Worm (Caenorhabditis elegans) whole organism, L1 larva: ENCODE results near the gene bath-45.

Source experiments
- C04F5.9 ChIP-seq: sonication (generic microtip); optimal IDR thresholded peaks from 2 replicates; lab custom pipeline; 2016; ENCODE audit warnings: missing genetic modification characterization, missing compliant biosample characterization
- C16A3.4 ChIP-seq: fragments of 150-350 bp; optimal IDR thresholded peaks from 2 replicates; lab custom pipeline; 2014; ENCODE audit warnings: missing biosample characterization, missing genetic modification characterization
- C34B4.2 ChIP-seq: sonication (generic microtip); optimal IDR thresholded peaks from 2 replicates; lab custom pipeline; 2017; ENCODE audit warnings: mild to moderate bottlenecking, missing genetic modification characterization, missing compliant biosample characterization
- aha-1 ChIP-seq: fragments of 150-350 bp; optimal IDR thresholded peaks from 2 replicates; lab custom pipeline; 2014; ENCODE audit warnings: missing biosample characterization, missing genetic modification characterization
- aly-2 ChIP-seq: fragments of 150-350 bp; optimal IDR thresholded peaks from 2 replicates; lab custom pipeline; 2014; ENCODE audit warnings: missing biosample characterization, missing genetic modification characterization
- ama-1 ChIP-seq: fragments of 150-350 bp; optimal IDR thresholded peaks from 2 replicates; lab custom pipeline; 2014
- ceh-8 ChIP-seq: fragments of 200-800 bp; sonication (Bioruptor generic); optimal IDR thresholded peaks from 2 replicates; lab custom pipeline; 2018; ENCODE audit warnings: mild to moderate bottlenecking, missing genetic modification characterization, moderate library complexity, missing compliant biosample characterization
- ceh-88 ChIP-seq: fragments of 200-800 bp; sonication (Bioruptor generic); IDR thresholded peaks from 2 replicates; pipeline ENCODE4 v1.3.6; 2022; ENCODE audit warnings: missing genetic modification characterization, missing compliant biosample characterization
- ceh-90 ChIP-seq: sonication (generic microtip); optimal IDR thresholded peaks from 2 replicates; lab custom pipeline; 2016; ENCODE audit warnings: missing genetic modification characterization, missing compliant biosample characterization
- ces-1 ChIP-seq: fragments of 150-350 bp; optimal IDR thresholded peaks from 2 replicates; lab custom pipeline; 2014; ENCODE audit warnings: missing biosample characterization, missing genetic modification reagents, missing genetic modification characterization
- dsc-1 ChIP-seq: sonication (generic microtip); optimal IDR thresholded peaks from 2 replicates; lab custom pipeline; 2016; ENCODE audit warnings: mild to moderate bottlenecking, missing genetic modification characterization, missing compliant biosample characterization
- efl-1 ChIP-seq, 4 experiments: fragments of 150-350 bp; optimal IDR thresholded peaks in 3 of 4; peaks in 1 of 4; 1 replicate in 1 of 4; 2 replicates in 3 of 4; lab custom pipeline; 2014; ENCODE audit warnings: missing biosample characterization in 2 of 4, missing genetic modification characterization in 2 of 4, missing genetic modification reagents in 2 of 4
- egl-13 ChIP-seq: sonication (generic microtip); optimal IDR thresholded peaks from 2 replicates; lab custom pipeline; 2016; ENCODE audit warnings: missing genotype, missing genetic modification reagents, missing genetic modification characterization, missing compliant biosample characterization
- elt-2 ChIP-seq: sonication (generic microtip); optimal IDR thresholded peaks from 2 replicates; lab custom pipeline; 2016; ENCODE audit warnings: missing genetic modification characterization, mild to moderate bottlenecking, inconsistent platforms, missing compliant biosample characterization, missing genetic modification reagents
- elt-3 ChIP-seq, 6 experiments: fragments of 150-350 bp in 1 of 6; sonication (generic microtip); optimal IDR thresholded peaks; 2 replicates each; lab custom pipeline; 2017 to 2018; ENCODE audit warnings: missing biosample characterization in 6 of 6, missing genetic modification characterization in 6 of 6, inconsistent platforms in 1 of 6
- ets-5 ChIP-seq: fragments of 200-800 bp; sonication (Bioruptor generic); IDR thresholded peaks from 2 replicates; pipeline ENCODE4 v1.3.6; 2022; ENCODE audit warnings: missing genetic modification characterization, missing compliant biosample characterization
- fkh-10 ChIP-seq: sonication (generic microtip); optimal IDR thresholded peaks from 2 replicates; lab custom pipeline; 2017; ENCODE audit warnings: missing biosample characterization, missing genetic modification reagents, missing genetic modification characterization
- fkh-4 ChIP-seq: sonication (generic microtip); optimal IDR thresholded peaks from 2 replicates; lab custom pipeline; 2016; ENCODE audit warnings: missing compliant biosample characterization, missing genetic modification characterization, borderline replicate concordance
- fkh-8 ChIP-seq: sonication (generic microtip); optimal IDR thresholded peaks from 2 replicates; lab custom pipeline; 2016; ENCODE audit warnings: mild to moderate bottlenecking, missing genetic modification characterization, missing compliant biosample characterization
- fos-1 ChIP-seq: fragments of 150-350 bp; optimal IDR thresholded peaks from 2 replicates; lab custom pipeline; 2014; ENCODE audit warnings: missing biosample characterization, missing genetic modification characterization
- hlh-17 ChIP-seq: fragments of 200-800 bp; sonication (Bioruptor generic); optimal IDR thresholded peaks from 2 replicates; lab custom pipeline; 2018; ENCODE audit warnings: missing genetic modification characterization, mild to moderate bottlenecking, missing compliant biosample characterization, moderate library complexity, borderline replicate concordance
- hlh-4 ChIP-seq: sonication (generic microtip); optimal IDR thresholded peaks from 2 replicates; lab custom pipeline; 2016; ENCODE audit warnings: mild to moderate bottlenecking, missing genetic modification characterization, missing compliant biosample characterization
- isw-1 ChIP-seq: fragments of 200-800 bp; sonication (Bioruptor generic); IDR thresholded peaks from 2 replicates; pipeline ENCODE4 v1.3.6; 2022; ENCODE audit warnings: missing genetic modification characterization, missing compliant biosample characterization
- jun-1 ChIP-seq: fragments of 150-350 bp; optimal IDR thresholded peaks from 2 replicates; lab custom pipeline; 2014; ENCODE audit warnings: missing biosample characterization, missing genetic modification reagents, missing genetic modification characterization
- lin-13 ChIP-seq: fragments of 150-350 bp; optimal IDR thresholded peaks from 2 replicates; lab custom pipeline; 2014; ENCODE audit warnings: missing biosample characterization, missing genetic modification reagents, missing genetic modification characterization
- lin-14 ChIP-seq: fragments of 200-800 bp; sonication (Bioruptor generic); optimal IDR thresholded peaks from 2 replicates; lab custom pipeline; 2018; ENCODE audit warnings: mild to moderate bottlenecking, missing genetic modification characterization, moderate library complexity, missing compliant biosample characterization
- lin-35 ChIP-seq, 2 experiments: fragments of 150-350 bp; optimal IDR thresholded peaks; 2 replicates each; lab custom pipeline; 2014; ENCODE audit warnings: missing biosample characterization in 2 of 2, missing genetic modification characterization in 2 of 2, missing genetic modification reagents in 2 of 2
- lin-39 ChIP-seq: fragments of 150-350 bp; optimal IDR thresholded peaks from 2 replicates; lab custom pipeline; 2014; ENCODE audit warnings: missing biosample characterization, missing genetic modification reagents, missing genetic modification characterization
- lir-3 ChIP-seq: sonication (generic microtip); optimal IDR thresholded peaks from 2 replicates; lab custom pipeline; 2016; ENCODE audit warnings: mild to moderate bottlenecking, missing genetic modification characterization, moderate library complexity, missing compliant biosample characterization; ENCODE audit not compliant: poor library complexity
- mab-9 ChIP-seq: fragments of 200-800 bp; sonication (Bioruptor generic); IDR thresholded peaks from 2 replicates; pipeline ENCODE4 v1.3.6; 2022; ENCODE audit warnings: missing genetic modification reagents, missing genetic modification characterization, missing compliant biosample characterization
- mef-2 ChIP-seq: fragments of 150-350 bp; optimal IDR thresholded peaks from 2 replicates; lab custom pipeline; 2014; ENCODE audit warnings: missing biosample characterization, missing genetic modification characterization
- mep-1 ChIP-seq: fragments of 150-350 bp; optimal IDR thresholded peaks from 2 replicates; lab custom pipeline; 2014; ENCODE audit warnings: missing biosample characterization, missing genetic modification characterization
- nhr-11 ChIP-seq: fragments of 150-350 bp; optimal IDR thresholded peaks from 2 replicates; lab custom pipeline; 2014; ENCODE audit warnings: missing biosample characterization, missing genetic modification characterization
- nhr-12 ChIP-seq: sonication (generic microtip); optimal IDR thresholded peaks from 2 replicates; lab custom pipeline; 2017; ENCODE audit warnings: missing biosample characterization, missing genetic modification characterization
- nhr-19 ChIP-seq: fragments of 200-800 bp; sonication (Bioruptor generic); conservative IDR thresholded peaks from 2 replicates; pipeline ENCODE4 v1.3.6; 2022; ENCODE audit warnings: missing genetic modification characterization, missing compliant biosample characterization
- nhr-20 ChIP-seq: sonication (generic microtip); optimal IDR thresholded peaks from 2 replicates; lab custom pipeline; 2016; ENCODE audit warnings: mild to moderate bottlenecking, missing genetic modification characterization, missing compliant biosample characterization
- nhr-47 ChIP-seq: sonication (generic microtip); optimal IDR thresholded peaks from 2 replicates; lab custom pipeline; 2016; ENCODE audit warnings: mild to moderate bottlenecking, missing genetic modification characterization, moderate library complexity, missing compliant biosample characterization
- nhr-71 ChIP-seq: sonication (generic microtip); optimal IDR thresholded peaks from 2 replicates; lab custom pipeline; 2016; ENCODE audit warnings: mild to moderate bottlenecking, missing genetic modification characterization, moderate library complexity, missing compliant biosample characterization
- nhr-77 ChIP-seq: fragments of 150-350 bp; optimal IDR thresholded peaks from 2 replicates; lab custom pipeline; 2014; ENCODE audit warnings: missing biosample characterization, missing genetic modification characterization
- nhr-84 ChIP-seq: sonication (generic microtip); optimal IDR thresholded peaks from 2 replicates; lab custom pipeline; 2017; ENCODE audit warnings: missing biosample characterization, missing genetic modification characterization
- nhr-90 ChIP-seq: sonication (generic microtip); optimal IDR thresholded peaks from 2 replicates; lab custom pipeline; 2016; ENCODE audit warnings: mild to moderate bottlenecking, missing genetic modification characterization, missing compliant biosample characterization; ENCODE audit not compliant: poor library complexity
- pag-3 ChIP-seq: sonication (generic microtip); optimal IDR thresholded peaks from 2 replicates; lab custom pipeline; 2017; ENCODE audit warnings: missing genetic modification characterization, mild to moderate bottlenecking, missing compliant biosample characterization, antibody characterized with exemption, borderline replicate concordance; ENCODE audit not compliant: insufficient read depth
- pqm-1 ChIP-seq: sonication (generic microtip); optimal IDR thresholded peaks from 3 replicates; lab custom pipeline; 2017; ENCODE audit warnings: missing biosample characterization, missing genetic modification characterization
- rnt-1 ChIP-seq: sonication (generic microtip); optimal IDR thresholded peaks from 2 replicates; lab custom pipeline; 2016; ENCODE audit warnings: mild to moderate bottlenecking, missing genetic modification characterization, moderate library complexity, missing compliant biosample characterization
- snpc-4 ChIP-seq: fragments of 150-350 bp; optimal IDR thresholded peaks from 2 replicates; lab custom pipeline; 2014; ENCODE audit warnings: missing biosample characterization, missing genetic modification characterization
- snu-23 ChIP-seq: sonication (generic microtip); optimal IDR thresholded peaks from 2 replicates; lab custom pipeline; 2016; ENCODE audit warnings: missing genetic modification characterization, missing compliant biosample characterization
- sptf-1 ChIP-seq: fragments of 150-350 bp; optimal IDR thresholded peaks from 2 replicates; lab custom pipeline; 2014; ENCODE audit warnings: missing biosample characterization, missing genetic modification characterization
- swsn-7 ChIP-seq: sonication (generic microtip); optimal IDR thresholded peaks from 2 replicates; lab custom pipeline; 2016; ENCODE audit warnings: missing genetic modification characterization, missing compliant biosample characterization
- tlp-1 ChIP-seq: fragments of 150-350 bp; optimal IDR thresholded peaks from 2 replicates; lab custom pipeline; 2014; ENCODE audit warnings: missing biosample characterization, missing genetic modification characterization
- unc-98 ChIP-seq: fragments of 200-800 bp; sonication (Bioruptor generic); IDR thresholded peaks from 2 replicates; pipeline ENCODE4 v1.3.6; 2022; ENCODE audit warnings: missing genetic modification characterization, missing compliant biosample characterization
- vab-15 ChIP-seq: sonication (generic microtip); optimal IDR thresholded peaks from 2 replicates; lab custom pipeline; 2017; ENCODE audit warnings: missing genotype, mild to moderate bottlenecking, missing genetic modification characterization, missing compliant biosample characterization
- zag-1 ChIP-seq: fragments of 150-350 bp; optimal IDR thresholded peaks from 2 replicates; lab custom pipeline; 2014; ENCODE audit warnings: missing biosample characterization, missing genetic modification characterization
- ztf-4 ChIP-seq: fragments of 150-350 bp; optimal IDR thresholded peaks from 2 replicates; lab custom pipeline; 2014; ENCODE audit warnings: missing biosample characterization, missing genetic modification characterization

bath-45 gene

ce11 chrII:13117135-13117534 lies 5.7 kb upstream of the bath-45 start, which contains the start of gene gfm-1 (continued):
- TF ChIP-seq pag-3 (tag; lab: Kevin White, UChicago) (no peak), ces-1 (GFP tag; lab: Kevin White, UChicago) (no peak), ceh-88 (GFP tag; lab: Robert Waterston, UW) (peak; percentile 53; the same call in 1 of the 2 replicates), elt-2 (tag; lab: Kevin White, UChicago) (peak; percentile 67), aly-2 (tag; lab: Kevin White, UChicago) (no peak), swsn-7 (tag; lab: Kevin White, UChicago) (peak; percentile 85), dsc-1 (tag; lab: Kevin White, UChicago) (peak; percentile 89), rnt-1 (tag; lab: Kevin White, UChicago) (peak; percentile 98), nhr-20 (tag; lab: Kevin White, UChicago) (peak; percentile 77), unc-98 (GFP tag; lab: Robert Waterston, UW) (peak; percentile 79), fkh-8 (tag; lab: Kevin White, UChicago) (peak; percentile 70), nhr-90 (peak; percentile 92), fkh-10 (GFP tag; lab: Kevin White, UChicago) (no peak), vab-15 (tag; lab: Kevin White, UChicago) (peak; percentile 28), nhr-71 (tag; lab: Kevin White, UChicago) (peak; percentile 89), C16A3.4 (tag; lab: Kevin White, UChicago) (peak; percentile 23), ztf-4 (tag; lab: Kevin White, UChicago) (no peak), ama-1 (no peak), nhr-47 (peak; percentile 91), zag-1 (no peak), lin-39 (tag; lab: Kevin White, UChicago) (peak; percentile 42), fkh-4 (peak; percentile 94), isw-1 (GFP tag; lab: Robert Waterston, UW) (peak; percentile 58), snu-23 (peak; percentile 76), ets-5 (GFP tag; lab: Robert Waterston, UW) (no peak), fos-1 (no peak), ceh-8 (GFP tag; lab: Kevin White, UChicago) (peak; percentile 49), efl-1 (optimal IDR thresholded peaks at IDR 0.05; lab: Kevin White, UChicago) (peak; percentile 54 to 72), efl-1 (GFP tag; optimal IDR thresholded peaks at IDR 0.05 in 1 of 2; lab: Kevin White, UChicago) (peak; percentile 76 to 96), elt-3 (tag; optimal IDR thresholded peaks at IDR 0.05; lab: Kevin White, UChicago) (peak in 1 of 6 experiments; percentile 50), sptf-1 (no peak), nhr-11 (tag; lab: Kevin White, UChicago) (no peak), nhr-77 (no peak), mef-2 (no peak), snpc-4 (tag; lab: Kevin White, UChicago) (peak; percentile 49), nhr-12 (tag; lab: Kevin White, UChicago) (no peak), C04F5.9 (tag; lab: Kevin White, UChicago) (peak; percentile 84), ceh-90 (tag; lab: Kevin White, UChicago) (peak; percentile 94), jun-1 (tag; lab: Kevin White, UChicago) (no peak), egl-13 (peak; percentile 88), tlp-1 (tag; lab: Kevin White, UChicago) (no peak), pqm-1 (tag; lab: Kevin White, UChicago) (no peak), aha-1 (tag; lab: Kevin White, UChicago) (no peak), hlh-4 (tag; lab: Kevin White, UChicago) (peak; percentile 71)

ce11 chrII:13129602-13130001 lies 6.8 kb downstream of the bath-45 start, which contains the start of gene F29C12.6:
F29C12.6 (plus strand) TSS chrII:13129902.
- no peak for TF ChIP-seq lin-14 (GFP tag; lab: Kevin White, UChicago)
- no peak for TF ChIP-seq hlh-17 (GFP tag; lab: Kevin White, UChicago)
- no peak for TF ChIP-seq elt-3 (tag; optimal IDR thresholded peaks at IDR 0.05; lab: Kevin White, UChicago)
- no peak for TF ChIP-seq nhr-19
- no peak for TF ChIP-seq lin-13 (GFP tag; lab: Kevin White, UChicago)
- TF ChIP-seq C34B4.2 (tag; lab: Kevin White, UChicago): no peak
- TF ChIP-seq lir-3 (tag; lab: Kevin White, UChicago): no peak
- no peak for TF ChIP-seq mab-9 (GFP tag; lab: Robert Waterston, UW)
- no peak for TF ChIP-seq nhr-71 (tag; lab: Kevin White, UChicago)
- TF ChIP-seq pag-3 (tag; lab: Kevin White, UChicago): no peak
- no peak for TF ChIP-seq fkh-8 (tag; lab: Kevin White, UChicago)
- TF ChIP-seq snpc-4 (tag; lab: Kevin White, UChicago): no peak
- TF ChIP-seq mep-1 (tag; lab: Kevin White, UChicago): no peak
- no peak for TF ChIP-seq fos-1
- TF ChIP-seq zag-1: no peak
- TF ChIP-seq nhr-84 (tag; lab: Kevin White, UChicago): no peak
- no peak for TF ChIP-seq lin-35 (GFP tag; optimal IDR thresholded peaks at IDR 0.05; lab: Kevin White, UChicago)
- TF ChIP-seq nhr-12 (tag; lab: Kevin White, UChicago): no peak
